Worm (Caenorhabditis elegans): ENCODE results near the gene F43E2.1.

Gene F43E2.1

ce11 chrII:7404001-7404400 lies 28.9 kb downstream of the F43E2.1 start:
- TF ChIP-seq nhr-25 (tag; optimal IDR thresholded peaks at IDR 0.05) (peak; percentile 94), mab-5 (tag; optimal IDR thresholded peaks at IDR 0.05) (no peak), mdl-1 (tag; optimal IDR thresholded peaks at IDR 0.05) (no peak), ZK546.5 (tag; optimal IDR thresholded peaks at IDR 0.05) (no peak), lin-13 (GFP tag; optimal IDR thresholded peaks at IDR 0.05) (no peak), F13H6.1 (tag; optimal IDR thresholded peaks at IDR 0.05) (peak; percentile 3), blmp-1 (tag; optimal IDR thresholded peaks at IDR 0.05; ENCODE audit: insufficient read depth) (peak; percentile 86), lin-11 (tag; optimal IDR thresholded peaks at IDR 0.05) (no peak), R02D3.7 (tag; optimal IDR thresholded peaks at IDR 0.05) (no peak), sem-4 (tag; optimal IDR thresholded peaks at IDR 0.05) (no peak), unc-62 (GFP tag; optimal IDR thresholded peaks at IDR 0.05) (no peak), nhr-23 (tag; optimal IDR thresholded peaks at IDR 0.05) (no peak), unc-55 (GFP tag; optimal IDR thresholded peaks at IDR 0.05) (no peak), ztf-1 (GFP tag; conservative IDR thresholded peaks at IDR 0.05) (no peak), ceh-82 (tag; optimal IDR thresholded peaks at IDR 0.05) (no peak)

- TF ChIP-seq nhr-25 (tag; optimal IDR thresholded peaks at IDR 0.05), result peak; percentile 70
- no peak for TF ChIP-seq ama-1 (optimal IDR thresholded peaks at IDR 0.05)
- TF ChIP-seq nhr-6 (tag; optimal IDR thresholded peaks at IDR 0.05), result no peak
- TF ChIP-seq dmd-4 (tag; optimal IDR thresholded peaks at IDR 0.05), result no peak
- TF ChIP-seq sma-9 (GFP tag; optimal IDR thresholded peaks at IDR 0.05), result peak; percentile 6
- no peak for TF ChIP-seq sma-9 (tag; optimal IDR thresholded peaks at IDR 0.05)
- peak; percentile 99 for TF ChIP-seq blmp-1 (tag; optimal IDR thresholded peaks at IDR 0.05; ENCODE audit: insufficient read depth)
- TF ChIP-seq gmeb-1 (tag; optimal IDR thresholded peaks at IDR 0.05), result no peak
- TF ChIP-seq sem-4 (tag; optimal IDR thresholded peaks at IDR 0.05), result peak; percentile 28
- TF ChIP-seq egl-27 (tag; optimal IDR thresholded peaks at IDR 0.05), result peak; percentile 45
- no peak for TF ChIP-seq zag-1 (tag; optimal IDR thresholded peaks at IDR 0.05)
- TF ChIP-seq peb-1 (tag; optimal IDR thresholded peaks at IDR 0.05), result peak; percentile 75
- no peak for TF ChIP-seq nhr-11 (tag; optimal IDR thresholded peaks at IDR 0.05)
Measured at ce11 chrII:7405262-7405661, 30.2 kb downstream of the F43E2.1 start.

ce11 chrII:7406438-7406837 lies 31.4 kb downstream of the F43E2.1 start:
- TF ChIP-seq peb-1 (tag; optimal IDR thresholded peaks at IDR 0.05), result peak; percentile 60
- no peak for TF ChIP-seq mbf-1 (tag; optimal IDR thresholded peaks at IDR 0.05)
- TF ChIP-seq snpc-4 (tag; optimal IDR thresholded peaks at IDR 0.05), result no peak

- TF ChIP-seq unc-55 (GFP tag; optimal IDR thresholded peaks at IDR 0.05), result no peak
- TF ChIP-seq C34F6.9 (tag; optimal IDR thresholded peaks at IDR 0.05), result no peak
- TF ChIP-seq ZK546.5 (tag; optimal IDR thresholded peaks at IDR 0.05), result no peak
- no peak for TF ChIP-seq snpc-4 (tag; optimal IDR thresholded peaks at IDR 0.05)
- no peak for TF ChIP-seq mab-5 (tag; optimal IDR thresholded peaks at IDR 0.05)
- TF ChIP-seq ztf-1 (GFP tag; conservative IDR thresholded peaks at IDR 0.05), result no peak
- TF ChIP-seq nhr-6 (tag; optimal IDR thresholded peaks at IDR 0.05), result no peak
- TF ChIP-seq alr-1 (tag; optimal IDR thresholded peaks at IDR 0.05), result no peak
Measured at ce11 chrII:7408192-7408591, 33.1 kb downstream of the F43E2.1 start, which contains the start of gene srd-55. srd-55 (plus strand) TSS chrII:7408492.

ce11 chrII:7411930-7412329 lies 36.9 kb downstream of the F43E2.1 start, which contains the start of gene K02A2.5:
K02A2.5 (minus strand) TSS chrII:7412030.
- TF ChIP-seq nhr-23 (tag; optimal IDR thresholded peaks at IDR 0.05), result no peak
- no peak for TF ChIP-seq ztf-1 (GFP tag; conservative IDR thresholded peaks at IDR 0.05)
- TF ChIP-seq sma-9 (GFP tag; optimal IDR thresholded peaks at IDR 0.05), result no peak
- TF ChIP-seq sma-9 (tag; optimal IDR thresholded peaks at IDR 0.05), result no peak
- TF ChIP-seq skn-1 (tag; optimal IDR thresholded peaks at IDR 0.05), result no peak
- TF ChIP-seq ceh-82 (tag; optimal IDR thresholded peaks at IDR 0.05), result no peak
- no peak for TF ChIP-seq aly-2 (tag; optimal IDR thresholded peaks at IDR 0.05)
- no peak for TF ChIP-seq nhr-6 (tag; optimal IDR thresholded peaks at IDR 0.05)
- TF ChIP-seq nhr-10 (tag; optimal IDR thresholded peaks at IDR 0.05), result no peak
- TF ChIP-seq lsy-2 (tag; optimal IDR thresholded peaks at IDR 0.05), result no peak
- TF ChIP-seq sem-4 (tag; optimal IDR thresholded peaks at IDR 0.05), result no peak

ce11 chrII:7413275-7413674 lies 38.2 kb downstream of the F43E2.1 start:
- TF ChIP-seq aly-2 (tag; optimal IDR thresholded peaks at IDR 0.05) (no peak), R02D3.7 (tag; optimal IDR thresholded peaks at IDR 0.05) (no peak), gmeb-1 (tag; optimal IDR thresholded peaks at IDR 0.05) (no peak), elt-1 (tag; optimal IDR thresholded peaks at IDR 0.05) (no peak), skn-1 (tag; optimal IDR thresholded peaks at IDR 0.05) (no peak), ztf-4 (tag; optimal IDR thresholded peaks at IDR 0.05) (no peak), mbf-1 (tag; optimal IDR thresholded peaks at IDR 0.05) (no peak), fos-1 (tag; optimal IDR thresholded peaks at IDR 0.05) (no peak), dmd-4 (tag; optimal IDR thresholded peaks at IDR 0.05) (no peak), unc-55 (GFP tag; optimal IDR thresholded peaks at IDR 0.05) (no peak), ama-1 (optimal IDR thresholded peaks at IDR 0.05) (no peak), sma-9 (GFP tag; optimal IDR thresholded peaks at IDR 0.05) (peak; percentile 56), sma-9 (tag; optimal IDR thresholded peaks at IDR 0.05) (no peak), sma-3 (GFP tag; optimal IDR thresholded peaks at IDR 0.05) (no peak), blmp-1 (tag; optimal IDR thresholded peaks at IDR 0.05; ENCODE audit: insufficient read depth) (peak; percentile 33), nhr-237 (tag; optimal IDR thresholded peaks at IDR 0.05) (no peak), nhr-129 (tag; optimal IDR thresholded peaks at IDR 0.05) (peak; percentile 49), lin-13 (GFP tag; optimal IDR thresholded peaks at IDR 0.05) (no peak), nhr-21 (tag; optimal IDR thresholded peaks at IDR 0.05) (peak; percentile 30), F13H6.1 (tag; optimal IDR thresholded peaks at IDR 0.05) (no peak), nhr-25 (tag; optimal IDR thresholded peaks at IDR 0.05) (peak; percentile 79), ceh-16 (tag; optimal IDR thresholded peaks at IDR 0.05) (no peak), ztf-11 (tag; optimal IDR thresholded peaks at IDR 0.05) (no peak)
